Worm (Caenorhabditis elegans) whole organism, early embryonic: Measurements from ENCODE around the gene col-114.

Source experiments
- F13C5.2 ChIP-seq: sonication (generic microtip); optimal IDR thresholded peaks from 2 replicates; lab custom pipeline; 2017; ENCODE audit warnings: mild to moderate bottlenecking, missing genetic modification characterization, inconsistent platforms, missing compliant biosample characterization
- aly-1 ChIP-seq: sonication (generic microtip); optimal IDR thresholded peaks from 2 replicates; lab custom pipeline; 2016; ENCODE audit warnings: missing genetic modification characterization, missing compliant biosample characterization
- ama-1 ChIP-seq: fragments of 150-350 bp; optimal IDR thresholded peaks from 2 replicates; lab custom pipeline; 2014
- ceh-36 ChIP-seq: sonication (generic microtip); optimal IDR thresholded peaks from 2 replicates; lab custom pipeline; 2016; ENCODE audit warnings: missing genetic modification characterization, inconsistent platforms, missing compliant biosample characterization
- ets-7 ChIP-seq: sonication (generic microtip); optimal IDR thresholded peaks from 2 replicates; lab custom pipeline; 2016; ENCODE audit warnings: missing genotype, missing genetic modification characterization, missing compliant biosample characterization
- hmg-4 ChIP-seq: fragments of 200-800 bp; sonication (Bioruptor generic); optimal IDR thresholded peaks from 2 replicates; lab custom pipeline; 2018; ENCODE audit warnings: mild to moderate bottlenecking, missing genetic modification characterization, missing compliant biosample characterization
- pes-1 ChIP-seq: fragments of 200-800 bp; sonication (Bioruptor generic); IDR thresholded peaks from 2 replicates; pipeline ENCODE4 v1.3.6; 2022; ENCODE audit warnings: missing genetic modification reagents, missing genetic modification characterization, missing compliant biosample characterization
- scrt-1 ChIP-seq: fragments of 200-800 bp; sonication (Bioruptor generic); IDR thresholded peaks from 2 replicates; pipeline ENCODE4 v1.3.6; 2022; ENCODE audit warnings: missing genetic modification characterization, missing compliant biosample characterization
- sea-1 ChIP-seq: fragments of 200-800 bp; sonication (Bioruptor generic); conservative IDR thresholded peaks from 2 replicates; pipeline ENCODE4 v1.3.6; 2022; ENCODE audit warnings: missing genetic modification characterization, missing compliant biosample characterization
- tbx-11 ChIP-seq: fragments of 200-800 bp; sonication (Bioruptor generic); IDR thresholded peaks from 2 replicates; pipeline ENCODE4 v1.3.6; 2022; ENCODE audit warnings: missing genetic modification characterization, missing compliant biosample characterization
- tbx-37 ChIP-seq: fragments of 200-800 bp; sonication (Bioruptor generic); conservative IDR thresholded peaks from 2 replicates; pipeline ENCODE4 v1.3.6; 2022; ENCODE audit warnings: missing genetic modification reagents, missing genetic modification characterization, missing compliant biosample characterization
- tra-4 ChIP-seq: sonication (generic microtip); optimal IDR thresholded peaks from 2 replicates; lab custom pipeline; 2017; ENCODE audit warnings: missing genetic modification characterization, missing compliant biosample characterization

DNA sequence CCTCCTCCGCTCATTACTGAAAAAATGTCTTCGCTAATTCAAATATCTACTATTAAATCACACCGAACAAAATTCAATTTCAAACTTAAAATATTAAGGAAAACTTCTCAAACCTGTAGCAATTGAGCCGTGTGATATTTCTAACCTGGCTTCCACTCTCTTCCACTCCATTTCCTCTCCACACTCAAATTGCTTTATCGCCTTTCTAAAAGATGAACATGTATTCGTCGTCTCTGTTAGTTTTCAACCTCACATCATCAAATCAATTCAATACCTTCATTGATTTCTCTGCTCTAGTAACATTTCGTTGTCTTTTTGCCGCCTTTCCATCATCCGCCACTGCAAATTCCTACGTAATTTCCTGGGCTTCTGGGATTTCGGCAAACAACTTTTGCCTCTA is 45.5 kb upstream of the col-114 start, which contains the start of gene F42C5.4:
- no peak for TF ChIP-seq pes-1
- no peak for TF ChIP-seq F13C5.2 (tag; lab: Kevin White, UChicago)
- no peak for TF ChIP-seq tbx-11 (GFP tag; lab: Robert Waterston, UW)
- TF ChIP-seq ama-1 (lab: Kevin White, UChicago) = no peak
- no peak for TF ChIP-seq hmg-4 (GFP tag; lab: Kevin White, UChicago)
- no peak for TF ChIP-seq ets-7
- no peak for TF ChIP-seq sea-1
- TF ChIP-seq aly-1 (tag; lab: Kevin White, UChicago) = no peak
- no peak for TF ChIP-seq tbx-37
- TF ChIP-seq ceh-36 (tag; lab: Kevin White, UChicago) = no peak
- no peak for TF ChIP-seq tra-4
- no peak for TF ChIP-seq scrt-1
